Fruit fly (Drosophila melanogaster) whole organism, larva: ENCODE data around the gene Wee1.

Experiments used
- noc ChIP-seq: fragments of 200-800 bp; sonication (Bioruptor generic); optimal IDR thresholded peaks from 3 replicates; lab custom pipeline; 2019; ENCODE audit warnings: missing biosample characterization, mild to moderate bottlenecking, missing genetic modification characterization, moderate library complexity

Gene Wee1

DNA sequence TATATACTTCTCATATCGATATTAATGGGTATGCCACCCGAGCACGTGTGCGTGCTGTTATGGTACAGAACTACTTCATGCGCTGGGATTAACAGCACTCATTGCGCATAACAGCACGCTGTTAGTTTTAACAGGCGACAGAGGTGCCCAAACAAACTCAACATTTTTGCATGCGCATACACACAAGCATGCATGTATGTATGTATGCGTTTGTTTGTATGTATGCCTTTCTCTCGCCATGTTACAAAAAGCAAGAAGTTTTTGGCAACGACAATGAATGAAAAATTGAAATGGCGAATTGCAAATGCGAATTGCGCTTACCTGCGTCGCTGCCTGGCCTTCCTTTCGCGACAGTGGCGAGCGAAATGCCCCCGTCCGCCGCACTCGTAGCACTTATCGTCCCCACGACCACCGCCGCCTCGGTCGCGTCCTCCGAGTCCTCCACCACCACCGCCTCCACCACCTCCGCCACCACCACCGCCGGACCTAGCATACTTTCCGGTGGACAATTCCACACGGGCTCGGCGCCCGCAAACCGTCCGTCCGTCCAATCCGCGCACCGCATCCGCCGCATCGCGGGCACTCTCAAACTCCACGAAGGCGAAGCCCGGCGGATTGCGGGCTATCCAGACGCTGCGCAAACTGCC, 5.4 kb upstream of the Wee1 start:
- TF ChIP-seq noc = no peak

DNA sequence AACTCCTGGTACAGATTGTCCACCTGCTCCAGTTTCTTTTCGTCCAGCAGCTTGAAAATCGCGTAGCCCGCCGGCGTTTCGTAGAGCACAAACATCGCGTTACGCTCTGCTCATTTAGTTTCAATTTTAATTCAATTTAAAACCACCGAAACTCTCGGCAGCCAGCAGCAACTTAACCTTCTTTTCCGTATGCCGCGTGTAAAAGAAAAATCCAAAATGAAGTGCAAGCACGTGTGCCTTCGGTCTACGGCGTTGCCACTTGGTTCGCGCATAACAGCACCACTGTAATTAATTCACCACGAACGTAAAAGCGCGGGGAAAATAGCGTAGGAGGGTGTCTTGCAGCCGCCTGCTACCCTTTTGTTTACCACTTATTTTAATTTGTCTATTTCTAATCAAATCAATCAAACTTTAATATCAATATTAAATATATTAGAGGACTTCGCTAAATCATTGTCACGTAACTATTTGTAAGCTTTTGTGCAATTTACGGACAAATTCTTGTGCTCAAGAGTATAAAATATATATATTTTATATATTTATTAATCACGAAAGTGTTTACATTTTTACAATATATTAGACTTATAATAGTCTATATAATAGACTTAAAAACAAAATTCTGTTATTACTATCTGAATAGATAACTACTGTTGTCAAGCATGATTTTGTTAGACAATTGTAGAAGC, 4.7 kb upstream of the Wee1 start, which contains the start of gene nop5:
TSS of gene nop5 (minus strand) at position 227 of the 686 bp plus-strand sequence.
- TF ChIP-seq noc = no peak

DNA sequence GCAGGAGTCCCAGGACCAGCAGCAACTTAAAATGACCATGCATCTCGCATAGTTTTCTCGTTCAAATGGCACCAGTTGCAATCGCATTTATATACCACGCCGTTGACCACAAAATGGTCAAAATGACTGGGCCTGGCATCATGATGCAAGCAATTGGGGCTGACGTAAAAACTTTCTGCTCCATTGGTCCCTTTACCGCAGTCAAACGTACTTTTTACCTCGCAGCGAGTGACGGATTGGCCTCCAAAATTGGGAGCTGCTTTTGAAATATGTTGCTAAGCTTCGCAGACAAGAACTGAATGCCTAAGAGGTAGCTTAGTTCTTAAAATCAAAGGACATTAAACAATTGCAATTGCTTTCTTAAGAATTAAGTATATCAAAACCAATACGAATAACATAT, 2.4 kb upstream of the Wee1 start, which contains the start of gene CG32829:
TSS of gene CG32829 (minus strand) at position 101 of the 400 bp plus-strand sequence.
- no peak for TF ChIP-seq noc

DNA sequence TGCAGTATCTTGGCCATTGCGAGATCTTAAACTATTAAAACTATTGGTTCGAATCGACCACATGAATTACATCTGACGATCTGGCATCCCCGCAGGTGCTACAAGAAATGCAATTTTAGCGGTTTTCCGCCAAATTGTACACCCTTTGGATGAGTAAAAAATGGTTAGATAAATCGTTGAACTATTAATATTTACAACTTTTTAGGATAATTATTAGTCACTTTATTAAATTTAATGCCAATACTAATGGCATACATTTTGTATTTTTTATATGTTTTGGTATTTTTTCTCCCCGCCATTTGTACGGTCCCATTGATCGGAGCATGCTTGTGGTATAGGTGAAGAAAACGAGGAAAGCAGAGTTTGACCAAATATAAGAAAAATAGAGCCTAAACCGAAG, 6.2 kb downstream of the Wee1 start, which contains the start of the genes Polr1F and Rat1:
TSS of gene Polr1F (minus strand) at position 84 of the 400 bp plus-strand sequence.
TSS of gene Rat1 (plus strand) at position 323 of the 400 bp plus-strand sequence.
- no peak for TF ChIP-seq noc

DNA sequence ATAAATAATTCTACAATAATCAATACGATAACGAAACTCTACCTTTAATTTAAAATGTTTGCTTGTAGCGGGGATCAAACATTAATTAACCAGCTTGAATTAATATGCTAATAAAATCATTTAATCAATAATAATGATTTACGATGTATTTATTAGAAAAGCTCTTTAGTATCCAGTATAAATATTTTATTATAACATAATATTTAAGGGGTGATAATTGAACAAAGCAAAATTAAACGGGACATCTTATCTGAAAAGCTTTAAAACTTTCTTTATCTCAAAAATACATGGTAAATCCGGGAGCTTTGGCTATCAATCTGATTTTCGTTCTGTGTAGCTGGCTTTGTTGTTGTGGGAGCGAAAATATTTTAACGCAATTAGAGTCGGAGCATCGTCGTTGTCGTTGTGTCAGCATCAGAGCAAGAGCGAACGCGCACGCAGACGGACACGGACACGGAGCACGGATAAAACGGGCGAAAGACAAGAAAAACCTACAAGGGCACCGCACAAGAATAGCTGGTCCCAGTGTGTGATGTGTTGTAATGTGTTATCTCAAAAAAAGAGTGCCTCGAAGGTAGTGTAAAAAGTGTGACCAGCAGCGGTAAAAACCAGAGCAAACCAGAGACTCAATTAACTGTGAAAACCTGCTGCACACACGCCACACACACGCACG, 39.3 kb downstream of the Wee1 start, which contains the start of gene Nlg2:
TSS of gene Nlg2 (plus strand) at position 375 of the 673 bp plus-strand sequence.
- no peak for TF ChIP-seq noc

DNA sequence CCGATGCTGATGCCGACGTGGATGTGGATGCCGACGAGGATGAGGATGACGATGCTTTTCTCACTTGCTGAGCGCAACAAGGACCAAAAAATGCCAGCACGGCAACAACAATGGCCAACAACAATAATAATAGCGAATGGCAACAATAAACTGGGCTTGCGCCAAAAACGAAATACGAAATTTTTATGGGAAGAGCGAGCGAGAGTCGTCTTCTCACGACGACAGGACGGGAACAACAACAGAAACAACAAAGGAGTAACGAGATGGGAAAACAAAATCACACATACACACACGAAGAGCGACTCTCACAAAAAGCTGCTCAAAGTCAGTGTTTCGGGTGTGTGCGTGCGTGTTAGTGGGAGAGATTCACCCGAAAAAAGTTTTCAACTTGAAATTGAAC, 39.9 kb downstream of the Wee1 start:
- TF ChIP-seq noc = no peak

DNA sequence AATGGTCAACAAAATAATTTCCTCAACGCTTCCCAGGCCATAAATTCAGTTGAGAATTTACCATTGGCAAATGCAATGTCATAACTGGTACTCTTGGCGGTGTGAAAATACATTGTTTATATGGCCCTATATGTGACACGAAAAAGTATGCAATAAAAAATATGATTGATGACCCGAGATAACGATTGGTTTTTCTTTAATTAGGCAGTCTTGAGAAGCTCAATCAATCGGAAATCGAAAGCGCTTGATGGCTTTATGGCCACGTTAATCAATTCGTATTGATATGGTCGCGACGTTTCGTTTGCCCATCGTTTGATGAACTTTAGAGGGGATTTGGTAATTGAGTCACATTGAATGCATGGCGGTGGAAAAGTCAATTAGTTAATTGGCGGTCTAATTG, 43.2 kb downstream of the Wee1 start:
- peak; percentile 37 for TF ChIP-seq noc

DNA sequence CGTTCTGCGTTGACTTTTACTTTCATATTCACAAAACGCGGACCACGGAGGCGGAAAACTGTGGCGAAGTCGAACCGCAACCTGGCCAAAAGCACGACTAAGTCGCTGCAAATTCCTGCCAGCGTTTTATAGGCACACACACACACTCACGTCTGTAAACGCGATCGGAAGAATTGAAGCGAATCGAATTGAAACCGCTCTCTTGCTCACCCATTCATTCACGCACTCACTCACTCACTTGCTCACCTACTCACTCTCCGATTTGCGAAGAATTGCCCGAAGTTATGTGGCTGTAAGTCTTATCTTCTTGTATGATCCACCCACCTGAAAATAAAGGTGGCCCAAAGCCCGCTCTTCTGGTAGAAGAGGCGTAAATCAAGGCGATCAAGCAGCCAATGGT, 43.6 kb downstream of the Wee1 start, which contains the start of gene Nha1:
TSS of gene Nha1 (minus strand) at position 101 of the 400 bp plus-strand sequence.
- no peak for TF ChIP-seq noc

DNA sequence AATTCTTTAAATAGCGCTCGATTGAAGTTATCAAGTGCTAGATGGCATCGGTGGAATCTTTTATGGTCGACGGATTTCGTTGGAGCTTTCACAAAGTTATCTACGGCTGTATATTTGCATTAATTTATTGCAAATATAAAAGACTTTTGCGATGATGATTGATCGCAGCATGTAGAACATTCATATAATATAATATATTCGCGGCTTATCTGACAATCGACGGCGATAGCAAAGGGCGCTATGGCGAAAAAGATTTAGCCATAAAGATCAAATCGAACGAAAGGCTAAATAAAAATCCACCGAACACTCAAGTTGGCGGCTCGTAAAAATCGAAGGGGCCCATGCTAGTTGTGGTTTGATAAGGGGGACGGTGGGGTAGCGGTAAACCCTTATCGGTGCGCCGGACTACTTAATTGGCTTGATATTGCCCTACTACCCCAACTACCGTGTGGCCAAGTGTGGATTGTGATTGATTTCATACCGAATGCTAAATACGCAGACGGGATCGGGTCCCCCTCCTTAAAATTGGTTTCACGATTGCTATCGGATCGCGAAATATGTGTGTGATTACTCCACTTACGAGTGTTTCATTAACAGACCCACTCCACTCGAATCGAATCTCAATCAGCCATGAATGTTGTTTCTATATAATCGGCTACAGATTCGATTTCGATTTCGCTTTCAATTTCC, 45.6 kb downstream of the Wee1 start:
- peak; percentile 90 for TF ChIP-seq noc
